Fruit fly (Drosophila melanogaster) whole organism: Measurements from ENCODE around the gene Dnali1.

ENCODE experiments used
- CG8478 ChIP-seq: fragments of >200 bp; optimal IDR thresholded peaks from 2 replicates; lab custom pipeline; 2018; ENCODE audit warnings: inconsistent platforms
- Dll ChIP-seq: fragments of >200 bp; optimal IDR thresholded peaks from 2 replicates; lab custom pipeline; 2017
- EcR ChIP-seq, 2 experiments: fragments of >200 bp; optimal IDR thresholded peaks; 2 replicates each; lab custom pipeline; 2017; ENCODE audit warnings: missing biosample characterization in 2 of 2, missing genetic modification characterization in 2 of 2, missing genetic modification reagents in 2 of 2
- pan ChIP-seq: fragments of >200 bp; optimal IDR thresholded peaks from 2 replicates; lab custom pipeline; 2017
- psq ChIP-seq: fragments of >200 bp; optimal IDR thresholded peaks from 2 replicates; lab custom pipeline; 2017

DNA sequence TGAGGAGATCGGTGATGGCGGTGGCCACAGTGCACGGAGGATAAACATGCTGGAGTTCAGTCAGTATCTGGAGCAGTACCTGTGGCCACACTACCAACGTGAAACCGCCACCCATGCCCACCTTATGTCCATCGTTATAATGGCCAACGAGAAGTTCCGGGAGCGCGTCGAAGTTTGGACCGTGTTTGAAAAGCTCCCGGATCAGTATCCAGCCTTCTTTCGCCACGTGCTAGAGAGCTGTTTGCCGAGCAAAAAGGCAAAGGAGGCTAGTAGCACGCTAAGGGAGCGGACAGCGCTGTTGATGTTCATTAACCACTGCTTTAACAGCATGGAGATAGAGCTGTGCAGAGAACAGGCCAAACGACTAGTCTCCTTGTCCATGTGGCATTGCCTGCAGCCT, 10.0 kb downstream of the Dnali1 start:
- TF ChIP-seq CG8478 (lab: Kevin White, UChicago): no peak
- no peak for TF ChIP-seq psq (lab: Kevin White, UChicago)
- no peak for TF ChIP-seq Dll (lab: Kevin White, UChicago)
- no peak for TF ChIP-seq pan (lab: Kevin White, UChicago)
- no peak for TF ChIP-seq EcR (GFP tag; optimal IDR thresholded peaks at IDR 0.05; lab: Kevin White, UChicago)
